Fruit fly (Drosophila melanogaster) whole organism, adult: ENCODE data around the gene eIF4A.

ENCODE experiments used
- CG11617 ChIP-seq: fragments of 200-800 bp; sonication (Bioruptor generic); optimal IDR thresholded peaks from 2 replicates; lab custom pipeline; 2017; ENCODE audit warnings: mild to moderate bottlenecking, missing biosample characterization, missing genetic modification reagents, missing genetic modification characterization
- CG12768 ChIP-seq: fragments of 200-800 bp; sonication (Bioruptor generic); optimal IDR thresholded peaks from 2 replicates; lab custom pipeline; 2017; ENCODE audit warnings: missing biosample characterization, missing genetic modification characterization, mild to moderate bottlenecking, moderate library complexity, missing genetic modification reagents
- CG14711 ChIP-seq: fragments of 200-800 bp; sonication (Bioruptor generic); optimal IDR thresholded peaks from 2 replicates; lab custom pipeline; 2018; ENCODE audit warnings: missing biosample characterization, mild to moderate bottlenecking, missing genetic modification characterization, moderate library complexity
- CG1620 ChIP-seq: fragments of 200-800 bp; sonication (Bioruptor generic); optimal IDR thresholded peaks from 2 replicates; lab custom pipeline; 2016; ENCODE audit warnings: missing biosample characterization, missing genetic modification characterization
- CG33017 ChIP-seq: fragments of 200-800 bp; sonication (Bioruptor generic); optimal IDR thresholded peaks from 2 replicates; lab custom pipeline; 2018; ENCODE audit warnings: missing biosample characterization, mild to moderate bottlenecking, missing genetic modification characterization, moderate library complexity
- CG5204 ChIP-seq: fragments of 200-800 bp; sonication (Bioruptor generic); optimal IDR thresholded peaks from 2 replicates; lab custom pipeline; 2016; ENCODE audit warnings: missing biosample characterization, missing genetic modification characterization
- CG7045 ChIP-seq: fragments of 200-800 bp; sonication (Bioruptor generic); optimal IDR thresholded peaks from 2 replicates; lab custom pipeline; 2017; ENCODE audit warnings: missing biosample characterization, mild to moderate bottlenecking, missing genetic modification characterization
- CG7101 ChIP-seq: fragments of 200-800 bp; sonication (Bioruptor generic); optimal IDR thresholded peaks from 2 replicates; lab custom pipeline; 2018; ENCODE audit warnings: missing biosample characterization, mild to moderate bottlenecking, missing genetic modification characterization, moderate library complexity
- Clk ChIP-seq: fragments of 200-800 bp; sonication (Bioruptor generic); optimal IDR thresholded peaks from 2 replicates; lab custom pipeline; 2017; ENCODE audit warnings: missing biosample characterization, missing genetic modification characterization
- Crg-1 ChIP-seq: fragments of 200-800 bp; sonication (Bioruptor generic); optimal IDR thresholded peaks from 2 replicates; lab custom pipeline; 2016; ENCODE audit warnings: missing biosample characterization, missing genetic modification characterization
- Hr96 ChIP-seq: fragments of 200-800 bp; sonication (Bioruptor generic); optimal IDR thresholded peaks from 2 replicates; lab custom pipeline; 2016; ENCODE audit warnings: missing biosample characterization, missing genetic modification characterization
- Mnt ChIP-seq: fragments of 200-800 bp; sonication (Bioruptor generic); optimal IDR thresholded peaks from 2 replicates; lab custom pipeline; 2016; ENCODE audit warnings: missing biosample characterization, mild to moderate bottlenecking, missing genetic modification characterization
- bab1 ChIP-seq: fragments of 200-800 bp; sonication (Bioruptor generic); optimal IDR thresholded peaks from 3 replicates; lab custom pipeline; 2019; ENCODE audit warnings: missing biosample characterization, mild to moderate bottlenecking, missing genetic modification characterization, moderate library complexity
- cic ChIP-seq: fragments of 200-800 bp; sonication (Bioruptor generic); optimal IDR thresholded peaks from 2 replicates; lab custom pipeline; 2017; ENCODE audit warnings: missing biosample characterization, mild to moderate bottlenecking, missing genetic modification characterization, moderate library complexity
- cnc ChIP-seq, 2 experiments: fragments of >200 bp; optimal IDR thresholded peaks; 2 replicates each; lab custom pipeline; 2017
- kay ChIP-seq: fragments of 200-800 bp; sonication (Bioruptor generic); peaks from one replicate; lab custom pipeline; 2016; ENCODE audit warnings: missing biosample characterization, missing genetic modification characterization, borderline replicate concordance
- ovo ChIP-seq: fragments of 200-800 bp; sonication (Bioruptor generic); optimal IDR thresholded peaks from 2 replicates; lab custom pipeline; 2016; ENCODE audit warnings: missing biosample characterization, missing genetic modification characterization
- pad ChIP-seq: fragments of 200-800 bp; sonication (Bioruptor generic); optimal IDR thresholded peaks from 3 replicates; lab custom pipeline; 2017; ENCODE audit warnings: missing biosample characterization, missing genetic modification characterization, mild to moderate bottlenecking, moderate library complexity, missing genetic modification reagents
- tj ChIP-seq: fragments of 200-800 bp; sonication (Bioruptor generic); optimal IDR thresholded peaks from 3 replicates; lab custom pipeline; 2017; ENCODE audit warnings: missing biosample characterization, mild to moderate bottlenecking, missing genetic modification characterization, moderate library complexity
- toe ChIP-seq: fragments of 200-800 bp; sonication (Bioruptor generic); optimal IDR thresholded peaks from 2 replicates; lab custom pipeline; 2016; ENCODE audit warnings: missing biosample characterization, missing genetic modification characterization

The eIF4A gene

DNA sequence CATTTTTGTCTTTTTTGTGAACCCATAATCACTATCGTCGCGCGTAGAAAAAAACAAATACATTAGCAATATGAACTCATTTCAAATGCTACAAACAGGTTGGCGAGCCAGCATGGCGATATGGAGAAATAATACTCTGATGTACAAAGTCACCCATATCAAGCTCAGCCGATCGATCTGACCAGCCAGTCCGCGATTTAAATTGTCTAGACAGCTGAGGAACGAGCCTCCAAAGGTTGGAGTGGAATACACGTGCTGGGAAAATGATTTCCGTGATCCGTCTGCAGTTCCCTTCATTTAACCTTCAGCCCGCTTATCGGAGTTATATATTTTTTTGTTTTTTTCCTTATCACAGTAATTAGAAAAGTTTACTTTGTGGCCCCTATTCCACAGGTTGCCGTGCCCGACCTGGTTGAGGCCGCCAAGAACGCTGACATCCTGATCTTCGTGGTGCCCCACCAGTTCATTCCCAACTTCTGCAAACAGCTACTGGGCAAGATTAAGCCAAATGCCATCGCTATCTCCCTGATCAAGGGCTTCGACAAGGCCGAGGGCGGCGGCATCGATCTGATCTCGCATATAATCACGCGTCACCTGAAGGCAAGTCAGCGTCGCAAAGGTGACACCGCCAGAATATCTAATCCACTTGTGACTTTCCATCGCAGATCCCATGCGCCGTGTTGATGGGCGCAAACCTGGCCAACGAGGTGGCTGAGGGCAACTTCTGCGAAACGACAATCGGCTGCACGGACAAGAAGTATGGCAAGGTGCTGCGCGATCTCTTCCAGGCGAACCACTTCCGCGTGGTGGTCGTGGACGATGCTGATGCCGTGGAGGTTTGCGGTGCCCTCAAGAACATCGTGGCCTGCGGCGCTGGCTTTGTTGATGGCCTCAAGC, 35.7 kb upstream of the eIF4A start:
- TF ChIP-seq cic, result peak; percentile 61
- peak; percentile 12 for TF ChIP-seq bab1 (GFP tag; lab: Kevin White, UChicago)
- TF ChIP-seq pad (GFP tag; lab: Kevin White, UChicago), result no peak
- TF ChIP-seq CG12768, result no peak
- TF ChIP-seq toe (GFP tag; lab: Kevin White, UChicago), result no peak
- TF ChIP-seq kay (GFP tag; lab: Kevin White, UChicago), result peak; percentile 97
- peak; percentile 33 for TF ChIP-seq Mnt (GFP tag; lab: Kevin White, UChicago)

DNA sequence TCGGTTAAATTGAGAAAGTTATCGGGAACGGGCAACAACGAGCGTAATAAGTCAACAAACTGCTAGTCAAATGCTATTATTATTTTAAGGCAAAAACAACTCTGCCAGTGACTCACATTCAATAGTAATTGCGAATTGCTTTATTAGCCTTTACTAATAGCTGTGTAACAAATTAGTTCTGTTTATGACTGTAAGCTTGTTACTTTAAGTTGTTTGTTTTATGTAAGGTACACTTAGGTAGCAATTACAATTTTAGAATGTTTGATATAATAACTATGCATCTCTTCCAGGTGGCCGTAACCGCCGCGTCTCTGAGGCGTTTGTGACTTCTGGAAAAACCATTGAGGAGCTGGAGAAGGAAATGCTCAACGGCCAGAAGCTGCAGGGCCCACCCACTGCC, 34.8 kb upstream of the eIF4A start:
- TF ChIP-seq CG5204 (no peak), CG12768 (peak; percentile 12), CG33017 (peak; percentile 43), toe (GFP tag; lab: Kevin White, UChicago) (no peak), kay (GFP tag; lab: Kevin White, UChicago) (peak; percentile 65), bab1 (GFP tag; lab: Kevin White, UChicago) (peak; percentile 8), CG11617 (peak; percentile 4), pad (GFP tag; lab: Kevin White, UChicago) (no peak), ovo (GFP tag; lab: Kevin White, UChicago) (peak; percentile 41), CG14711 (peak; percentile 20), Hr96 (GFP tag; lab: Kevin White, UChicago) (no peak), Crg-1 (peak; percentile 52), cnc (optimal IDR thresholded peaks at IDR 0.05; lab: Kevin White, UChicago) (no peak), tj (GFP tag; lab: Kevin White, UChicago) (no peak), CG1620 (GFP tag; lab: Kevin White, UChicago) (no peak), CG7101 (tag; lab: Kevin White, UChicago) (peak; percentile 35), cic (peak; percentile 68), CG7045 (GFP tag; lab: Kevin White, UChicago) (peak; percentile 15), Mnt (GFP tag; lab: Kevin White, UChicago) (no peak), Clk (GFP tag; lab: Kevin White, UChicago) (no peak)

DNA sequence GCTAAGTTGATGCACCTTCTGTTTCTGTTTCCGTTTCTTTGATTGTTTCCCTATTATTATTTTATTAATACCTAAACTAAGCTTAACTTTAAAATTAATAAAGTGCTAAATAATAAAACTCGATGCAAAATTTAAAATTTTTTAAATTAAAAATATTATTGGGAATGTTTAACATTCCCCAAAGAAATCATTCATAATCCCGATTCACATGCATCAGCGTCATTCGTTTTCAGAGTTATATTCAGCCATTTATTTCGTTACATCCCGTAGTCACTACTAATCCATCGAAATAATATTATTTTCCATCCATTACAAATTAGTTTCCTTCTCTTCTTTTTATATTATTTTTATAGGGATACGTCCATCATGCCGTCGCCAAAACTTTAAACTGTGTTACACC, 34.1 kb upstream of the eIF4A start:
- no peak for TF ChIP-seq Mnt (GFP tag; lab: Kevin White, UChicago)
- peak; percentile 96 for TF ChIP-seq kay (GFP tag; lab: Kevin White, UChicago)
- TF ChIP-seq CG7045 (GFP tag; lab: Kevin White, UChicago), result no peak
- TF ChIP-seq CG1620 (GFP tag; lab: Kevin White, UChicago), result no peak
- no peak for TF ChIP-seq CG14711
- TF ChIP-seq cic, result no peak
- TF ChIP-seq ovo (GFP tag; lab: Kevin White, UChicago), result no peak
- TF ChIP-seq Hr96 (GFP tag; lab: Kevin White, UChicago), result no peak
- no peak for TF ChIP-seq cnc (optimal IDR thresholded peaks at IDR 0.05; lab: Kevin White, UChicago)

DNA sequence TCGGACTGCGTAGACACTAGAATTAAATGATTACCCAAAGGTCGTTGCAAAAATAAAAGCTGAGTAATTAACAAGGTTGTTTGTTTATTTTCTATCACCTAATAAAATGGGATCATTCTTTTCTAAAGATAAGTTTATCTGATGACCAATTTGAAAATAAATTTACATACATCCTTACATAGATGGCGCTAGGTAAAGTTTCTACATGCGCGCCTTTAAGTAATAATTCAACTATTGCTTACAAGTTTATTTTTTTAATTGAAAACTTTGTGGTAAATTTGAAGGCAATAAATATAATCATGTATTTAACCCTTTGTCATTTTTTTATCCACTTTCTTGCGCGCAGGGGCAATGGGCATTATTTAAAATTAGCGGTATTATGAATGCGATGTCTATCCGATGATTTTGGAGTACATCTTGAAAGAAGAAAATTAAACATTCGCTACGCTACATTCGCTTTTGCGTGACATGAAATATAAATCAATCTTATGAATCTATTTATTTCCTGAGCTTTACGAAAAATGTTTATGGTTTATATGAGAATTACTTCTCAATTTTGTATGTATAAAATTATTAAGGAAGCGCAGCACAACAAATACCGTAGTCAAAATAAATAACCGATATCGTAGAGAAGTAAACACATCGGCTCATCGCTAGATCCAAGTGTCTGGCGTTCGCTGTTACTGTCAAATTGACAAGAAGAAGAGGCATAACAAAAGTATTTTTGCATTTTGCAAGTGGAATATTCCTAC, 32.6 kb upstream of the eIF4A start, which contains the start of gene CG9044:
Gene CG9044, plus strand, starts transcription at position 676 of the 752 bp plus-strand sequence.
- peak; percentile 71 for TF ChIP-seq pad (GFP tag; lab: Kevin White, UChicago)
- no peak for TF ChIP-seq Hr96 (GFP tag; lab: Kevin White, UChicago)
- peak; percentile 54 for TF ChIP-seq CG7101 (tag; lab: Kevin White, UChicago)
- peak; percentile 11 for TF ChIP-seq Clk (GFP tag; lab: Kevin White, UChicago)
- TF ChIP-seq CG12768, result no peak
- TF ChIP-seq CG14711, result peak; percentile 51
- no peak for TF ChIP-seq cnc (optimal IDR thresholded peaks at IDR 0.05; lab: Kevin White, UChicago)
- TF ChIP-seq Crg-1, result peak; percentile 34
- peak; percentile 78 for TF ChIP-seq CG1620 (GFP tag; lab: Kevin White, UChicago)
- peak; percentile 34 for TF ChIP-seq cic
- TF ChIP-seq CG11617, result peak; percentile 70
- TF ChIP-seq ovo (GFP tag; lab: Kevin White, UChicago), result peak; percentile 32
- peak; percentile 72 for TF ChIP-seq CG5204
- peak; percentile 62 for TF ChIP-seq tj (GFP tag; lab: Kevin White, UChicago)
- peak; percentile 72 for TF ChIP-seq bab1 (GFP tag; lab: Kevin White, UChicago)
- no peak for TF ChIP-seq CG33017
- no peak for TF ChIP-seq kay (GFP tag; lab: Kevin White, UChicago)
- TF ChIP-seq Mnt (GFP tag; lab: Kevin White, UChicago), result peak; percentile 51
- TF ChIP-seq CG7045 (GFP tag; lab: Kevin White, UChicago), result peak; percentile 43
- no peak for TF ChIP-seq toe (GFP tag; lab: Kevin White, UChicago)

DNA sequence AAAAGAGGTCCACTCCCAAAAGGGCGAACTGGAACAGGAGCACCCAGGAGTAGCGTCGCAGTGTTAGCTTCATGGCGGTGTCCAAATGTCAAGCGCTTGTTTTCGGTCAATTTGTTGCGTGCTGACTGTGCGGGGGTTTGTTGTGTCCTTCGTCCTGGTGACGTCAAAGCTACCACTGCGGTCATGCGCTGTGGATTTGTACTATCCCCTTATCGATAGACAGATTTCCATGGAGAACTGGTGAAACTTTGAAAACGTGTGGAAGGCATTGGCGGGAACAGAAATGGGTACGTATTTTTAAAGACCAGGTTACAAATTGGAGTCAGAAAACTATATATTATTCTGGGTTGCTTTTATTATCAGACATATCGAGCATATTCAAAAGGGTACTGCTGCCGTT, 25.4 kb upstream of the eIF4A start, which contains the start of gene CG13999:
Gene CG13999, minus strand, starts transcription at position 314 of the 400 bp plus-strand sequence.
- no peak for TF ChIP-seq CG1620 (GFP tag; lab: Kevin White, UChicago)
- no peak for TF ChIP-seq cic
- TF ChIP-seq tj (GFP tag; lab: Kevin White, UChicago), result no peak
- TF ChIP-seq CG5204, result no peak
- TF ChIP-seq CG7101 (tag; lab: Kevin White, UChicago), result no peak
- no peak for TF ChIP-seq CG14711
- no peak for TF ChIP-seq Hr96 (GFP tag; lab: Kevin White, UChicago)
- no peak for TF ChIP-seq ovo (GFP tag; lab: Kevin White, UChicago)
- no peak for TF ChIP-seq kay (GFP tag; lab: Kevin White, UChicago)
- no peak for TF ChIP-seq toe (GFP tag; lab: Kevin White, UChicago)
- TF ChIP-seq Crg-1, result no peak
- no peak for TF ChIP-seq cnc (optimal IDR thresholded peaks at IDR 0.05; lab: Kevin White, UChicago)
- no peak for TF ChIP-seq pad (GFP tag; lab: Kevin White, UChicago)
- no peak for TF ChIP-seq CG12768
- no peak for TF ChIP-seq CG33017
- no peak for TF ChIP-seq CG11617
